Worm (Caenorhabditis elegans) whole organism, L4 larva: ENCODE data around the gene natb-1.

Experiments used
- D1046.2 ChIP-seq: fragments of 200-800 bp; sonication (Bioruptor generic); IDR thresholded peaks from 2 replicates; pipeline ENCODE4 v1.3.6; 2022; ENCODE audit warnings: missing genetic modification characterization, missing compliant biosample characterization
- F10B5.3 ChIP-seq: sonication (generic microtip); optimal IDR thresholded peaks from 2 replicates; lab custom pipeline; 2016; ENCODE audit warnings: mild to moderate bottlenecking, missing genetic modification characterization, missing compliant biosample characterization
- F26F4.8 ChIP-seq: fragments of 200-800 bp; sonication (Bioruptor generic); conservative IDR thresholded peaks from 2 replicates; pipeline ENCODE4 v1.3.6; 2022; ENCODE audit warnings: missing genetic modification characterization, missing compliant biosample characterization
- F44E2.7 ChIP-seq: fragments of 200-800 bp; sonication (Bioruptor generic); IDR thresholded peaks from 2 replicates; pipeline ENCODE4 v2.1.2; 2022; ENCODE audit warnings: missing genetic modification characterization, missing compliant biosample characterization
- T20F7.1 ChIP-seq: fragments of 200-800 bp; sonication (Bioruptor generic); optimal IDR thresholded peaks from 2 replicates; lab custom pipeline; 2018; ENCODE audit warnings: mild to moderate bottlenecking, missing genetic modification characterization, missing compliant biosample characterization
- T26A8.4 ChIP-seq: fragments of 200-800 bp; sonication (Bioruptor generic); IDR thresholded peaks from 2 replicates; pipeline ENCODE4 v1.3.6; 2022; ENCODE audit warnings: missing genetic modification characterization, missing compliant biosample characterization
- Y48G9A.11 ChIP-seq: fragments of 200-800 bp; sonication (Bioruptor generic); IDR thresholded peaks from 2 replicates; pipeline ENCODE4 v1.3.6; 2022; ENCODE audit warnings: missing genetic modification reagents, missing genetic modification characterization, missing compliant biosample characterization
- Y5F2A.4 ChIP-seq: fragments of 200-800 bp; sonication (Bioruptor generic); optimal IDR thresholded peaks from 2 replicates; lab custom pipeline; 2018; ENCODE audit warnings: mild to moderate bottlenecking, missing genetic modification characterization, missing compliant biosample characterization
- Y75B8A.6 ChIP-seq: fragments of 200-800 bp; sonication (Bioruptor generic); IDR thresholded peaks from 2 replicates; pipeline ENCODE4 v1.3.6; 2022; ENCODE audit warnings: missing genetic modification reagents, missing genetic modification characterization, missing compliant biosample characterization
- aha-1 ChIP-seq: fragments of 150-350 bp; peaks from one replicate; lab custom pipeline; 2014; ENCODE audit warnings: missing biosample characterization, missing genetic modification characterization
- aly-2 ChIP-seq: sonication (generic microtip); optimal IDR thresholded peaks from 2 replicates; lab custom pipeline; 2018; ENCODE audit warnings: missing biosample characterization, missing genetic modification characterization
- ama-1 ChIP-seq: fragments of 150-350 bp; optimal IDR thresholded peaks from 2 replicates; lab custom pipeline; 2014; ENCODE audit warnings: inconsistent platforms, mixed read lengths
- ceh-62 ChIP-seq: sonication (generic microtip); optimal IDR thresholded peaks from 2 replicates; lab custom pipeline; 2017; ENCODE audit warnings: missing biosample characterization, missing genetic modification characterization
- cey-2 ChIP-seq: sonication (generic microtip); optimal IDR thresholded peaks from 3 replicates; lab custom pipeline; 2017; ENCODE audit warnings: missing genetic modification characterization, mild to moderate bottlenecking, missing compliant biosample characterization, antibody characterized with exemption, borderline replicate concordance; ENCODE audit not compliant: insufficient read depth
- ctbp-1 ChIP-seq: fragments of 200-800 bp; sonication (Bioruptor generic); IDR thresholded peaks from 2 replicates; pipeline ENCODE4 v1.3.6; 2022; ENCODE audit warnings: missing genetic modification reagents, missing genetic modification characterization, missing compliant biosample characterization
- daf-16 ChIP-seq, 3 experiments: sonication (generic microtip); optimal IDR thresholded peaks; 2 replicates each; lab custom pipeline; 2016 to 2017; ENCODE audit warnings: missing genetic modification characterization in 3 of 3, missing genetic modification reagents in 3 of 3, mild to moderate bottlenecking in 2 of 3, missing compliant biosample characterization in 2 of 3, missing biosample characterization in 1 of 3, moderate library complexity in 1 of 3
- dmd-9 ChIP-seq: fragments of 200-800 bp; sonication (Bioruptor generic); IDR thresholded peaks from 2 replicates; pipeline ENCODE4 v1.3.6; 2022; ENCODE audit warnings: missing genetic modification reagents, missing genetic modification characterization, missing compliant biosample characterization
- egl-43 ChIP-seq: fragments of 200-800 bp; sonication (Bioruptor generic); IDR thresholded peaks from 2 replicates; pipeline ENCODE4 v1.3.6; 2022; ENCODE audit warnings: missing genetic modification reagents, missing genetic modification characterization, missing compliant biosample characterization
- fkh-10 ChIP-seq: fragments of 150-350 bp; optimal IDR thresholded peaks from 2 replicates; lab custom pipeline; 2014; ENCODE audit warnings: missing biosample characterization, missing genetic modification reagents, missing genetic modification characterization
- gei-8 ChIP-seq: fragments of 200-800 bp; sonication (Bioruptor generic); optimal IDR thresholded peaks from 2 replicates; lab custom pipeline; 2018; ENCODE audit warnings: mild to moderate bottlenecking, missing genetic modification characterization, missing compliant biosample characterization
- hif-1 ChIP-seq, 2 experiments: sonication (generic microtip); optimal IDR thresholded peaks; 2 replicates each; lab custom pipeline; 2016 to 2017; ENCODE audit warnings: missing compliant biosample characterization in 2 of 2, missing genetic modification characterization in 2 of 2, missing genetic modification reagents in 2 of 2, missing genotype in 2 of 2, mild to moderate bottlenecking in 1 of 2
- hmg-1.1 ChIP-seq: fragments of 200-800 bp; sonication (Bioruptor generic); IDR thresholded peaks from 2 replicates; pipeline ENCODE4 v1.3.6; 2022; ENCODE audit warnings: missing genetic modification reagents, missing genetic modification characterization, missing compliant biosample characterization
- jun-1 ChIP-seq: fragments of 150-350 bp; optimal IDR thresholded peaks from 2 replicates; lab custom pipeline; 2014; ENCODE audit warnings: missing biosample characterization, missing genetic modification reagents, missing genetic modification characterization
- lin-15B ChIP-seq: fragments of 150-350 bp; sonication (generic microtip); optimal IDR thresholded peaks from 3 replicates; lab custom pipeline; 2014; ENCODE audit warnings: missing biosample characterization, missing genetic modification characterization
- lin-29 ChIP-seq: fragments of 200-800 bp; sonication (Bioruptor generic); IDR thresholded peaks from 2 replicates; pipeline ENCODE4 v1.3.6; 2022; ENCODE audit warnings: missing genetic modification reagents, missing genetic modification characterization, missing compliant biosample characterization
- lin-38 ChIP-seq: fragments of 200-800 bp; sonication (Bioruptor generic); IDR thresholded peaks from 2 replicates; pipeline ENCODE4 v1.3.6; 2022; ENCODE audit warnings: missing genetic modification reagents, missing genetic modification characterization, missing compliant biosample characterization
- lir-3 ChIP-seq: sonication (generic microtip); optimal IDR thresholded peaks from 2 replicates; lab custom pipeline; 2016; ENCODE audit warnings: mild to moderate bottlenecking, missing genetic modification characterization, missing compliant biosample characterization
- mdl-1 ChIP-seq, 2 experiments: fragments of 150-350 bp in 1 of 2; sonication (generic microtip) in 1 of 2; optimal IDR thresholded peaks; 2 replicates each; lab custom pipeline; 2014 to 2017; ENCODE audit warnings: missing biosample characterization in 2 of 2, missing genetic modification characterization in 2 of 2
- mep-1 ChIP-seq: fragments of 150-350 bp; sonication (generic microtip); optimal IDR thresholded peaks from 3 replicates; lab custom pipeline; 2014; ENCODE audit warnings: missing biosample characterization, missing genetic modification characterization
- mes-2 ChIP-seq: sonication (generic microtip); optimal IDR thresholded peaks from 2 replicates; lab custom pipeline; 2016; ENCODE audit warnings: missing genotype, mild to moderate bottlenecking, missing genetic modification characterization, missing compliant biosample characterization; ENCODE audit not compliant: poor library complexity, severe bottlenecking
- mxl-3 ChIP-seq: fragments of 200-800 bp; sonication (Bioruptor generic); optimal IDR thresholded peaks from 2 replicates; lab custom pipeline; 2018; ENCODE audit warnings: mild to moderate bottlenecking, missing genetic modification characterization, missing compliant biosample characterization
- nhr-10 ChIP-seq: fragments of 150-350 bp; optimal IDR thresholded peaks from 2 replicates; lab custom pipeline; 2014; ENCODE audit warnings: missing biosample characterization, missing genetic modification characterization
- nhr-28 ChIP-seq: fragments of 150-350 bp; optimal IDR thresholded peaks from 2 replicates; lab custom pipeline; 2014; ENCODE audit warnings: missing biosample characterization, missing genetic modification characterization
- nhr-41 ChIP-seq: fragments of 200-800 bp; sonication (Bioruptor generic); IDR thresholded peaks from 2 replicates; pipeline ENCODE4 v1.3.6; 2022; ENCODE audit warnings: missing genetic modification reagents, missing genetic modification characterization, missing compliant biosample characterization
- nhr-42 ChIP-seq: fragments of 200-800 bp; sonication (Bioruptor generic); IDR thresholded peaks from 2 replicates; pipeline ENCODE4 v1.3.6; 2022; ENCODE audit warnings: missing genetic modification characterization, missing compliant biosample characterization
- nhr-76 ChIP-seq: fragments of 150-350 bp; optimal IDR thresholded peaks from 2 replicates; lab custom pipeline; 2014; ENCODE audit warnings: missing biosample characterization, missing genetic modification characterization
- pha-4 ChIP-seq, 2 experiments: fragments of 150-350 bp in 1 of 2; fragments of 200-800 bp in 1 of 2; sonication (Bioruptor generic) in 1 of 2; IDR thresholded peaks in 1 of 2; optimal IDR thresholded peaks in 1 of 2; 2 replicates each; pipeline versions ENCODE4 v1.3.6 to Lab custom; 2014 to 2022; ENCODE audit warnings: missing genetic modification characterization in 2 of 2, missing genetic modification reagents in 2 of 2, missing biosample characterization in 1 of 2, missing compliant biosample characterization in 1 of 2
- pqm-1 ChIP-seq: sonication (generic microtip); optimal IDR thresholded peaks from 2 replicates; lab custom pipeline; 2017; ENCODE audit warnings: missing biosample characterization, missing genetic modification characterization
- saeg-2 ChIP-seq: fragments of 200-800 bp; sonication (Bioruptor generic); IDR thresholded peaks from 2 replicates; pipeline ENCODE4 v1.3.6; 2022; ENCODE audit warnings: missing genetic modification reagents, missing genetic modification characterization, missing compliant biosample characterization
- set-16 ChIP-seq: fragments of 200-800 bp; sonication (Bioruptor generic); IDR thresholded peaks from 2 replicates; pipeline ENCODE4 v1.3.6; 2022; ENCODE audit warnings: missing genetic modification reagents, missing genetic modification characterization, missing compliant biosample characterization
- skn-1 ChIP-seq: fragments of 150-350 bp; optimal IDR thresholded peaks from 2 replicates; lab custom pipeline; 2014; ENCODE audit warnings: missing biosample characterization, missing genetic modification characterization
- snpc-1.2 ChIP-seq: fragments of 200-800 bp; sonication (Bioruptor generic); IDR thresholded peaks from 2 replicates; pipeline ENCODE4 v1.3.6; 2022; ENCODE audit warnings: missing genetic modification reagents, missing genetic modification characterization, missing compliant biosample characterization
- tra-1 ChIP-seq: fragments of 200-800 bp; sonication (Bioruptor generic); IDR thresholded peaks from 2 replicates; pipeline ENCODE4 v1.3.6; 2022; ENCODE audit warnings: missing genetic modification reagents, missing genetic modification characterization, missing compliant biosample characterization
- unc-39 ChIP-seq: sonication (generic microtip); optimal IDR thresholded peaks from 2 replicates; lab custom pipeline; 2017; ENCODE audit warnings: missing biosample characterization, missing genetic modification characterization
- vab-7 ChIP-seq: fragments of 200-800 bp; sonication (Bioruptor generic); IDR thresholded peaks from 2 replicates; pipeline ENCODE4 v1.3.6; 2022; ENCODE audit warnings: missing genetic modification reagents, missing genetic modification characterization, missing compliant biosample characterization
- zag-1 ChIP-seq: fragments of 150-350 bp; optimal IDR thresholded peaks from 2 replicates; lab custom pipeline; 2014; ENCODE audit warnings: missing biosample characterization, missing genetic modification characterization
- zfp-2 ChIP-seq: sonication (generic microtip); optimal IDR thresholded peaks from 2 replicates; lab custom pipeline; 2016; ENCODE audit warnings: mild to moderate bottlenecking, missing genetic modification characterization, missing compliant biosample characterization
- zfp-3 ChIP-seq: fragments of 200-800 bp; sonication (Bioruptor generic); conservative IDR thresholded peaks from 2 replicates; pipeline ENCODE4 v1.3.6; 2022; ENCODE audit warnings: missing genetic modification reagents, missing genetic modification characterization, missing compliant biosample characterization
- zip-2 ChIP-seq: fragments of 150-350 bp; optimal IDR thresholded peaks from 2 replicates; lab custom pipeline; 2014; ENCODE audit warnings: missing biosample characterization, missing genetic modification characterization
- ztf-7 ChIP-seq: fragments of 150-350 bp; optimal IDR thresholded peaks from 2 replicates; lab custom pipeline; 2014; ENCODE audit warnings: missing biosample characterization, missing genetic modification characterization

Gene natb-1

ce11 chrV:8000929-8001513 is 17.8 kb upstream of the natb-1 start, which contains the start of gene Y97E10AR.1 (continued):
- TF ChIP-seq F26F4.8 (GFP tag; lab: Robert Waterston, UW) (no peak), saeg-2 (GFP tag; lab: Robert Waterston, UW) (0 out of 2 replicates have a peak, but pooled peaks have one; percentile 15), fkh-10 (GFP tag; lab: Kevin White, UChicago) (peak; percentile 39), lin-15B (no peak), aha-1 (peak; percentile 99), mxl-3 (peak; percentile 75), hmg-1.1 (GFP tag; lab: Robert Waterston, UW) (peak; percentile 85), jun-1 (tag; lab: Kevin White, UChicago) (peak; percentile 46), zag-1 (tag; lab: Kevin White, UChicago) (no peak), T20F7.1 (GFP tag; lab: Kevin White, UChicago) (peak; percentile 74), zfp-3 (GFP tag; lab: Robert Waterston, UW) (no peak), nhr-41 (GFP tag; lab: Robert Waterston, UW) (peak; percentile 9; the same call in 1 of the 2 replicates), nhr-10 (tag; lab: Kevin White, UChicago) (no peak), pha-4 (GFP tag; IDR thresholded peaks at IDR 0.05; lab: Robert Waterston, UW) (peak; percentile 56; the same call in 1 of the 2 replicates), pha-4 (tag; optimal IDR thresholded peaks at IDR 0.05; lab: Kevin White, UChicago) (peak; percentile 39), unc-39 (no peak), Y75B8A.6 (GFP tag; lab: Robert Waterston, UW) (no peak), egl-43 (GFP tag; lab: Robert Waterston, UW) (no peak), hif-1 (tag; optimal IDR thresholded peaks at IDR 0.05; lab: Kevin White, UChicago) (peak in 1 of 2 experiments; percentile 78), mes-2 (tag; lab: Kevin White, UChicago) (peak; percentile 42), cey-2 (no peak), F44E2.7 (no peak), pqm-1 (tag; lab: Kevin White, UChicago) (peak; percentile 63), ama-1 (lab: Kevin White, UChicago) (no peak), vab-7 (no peak), lin-38 (no peak), ztf-7 (tag; lab: Kevin White, UChicago) (no peak), nhr-42 (GFP tag; lab: Robert Waterston, UW) (no peak), ceh-62 (no peak), T26A8.4 (0 out of 2 replicates have a peak, but pooled peaks have one; percentile 39), nhr-76 (tag; lab: Kevin White, UChicago) (no peak), F10B5.3 (tag; lab: Kevin White, UChicago) (no peak), Y5F2A.4 (GFP tag; lab: Kevin White, UChicago) (no peak), set-16 (no peak), dmd-9 (no peak), lin-29 (GFP tag; lab: Robert Waterston, UW) (no peak), ctbp-1 (peak; percentile 83), Y48G9A.11 (GFP tag; lab: Robert Waterston, UW) (no peak), zip-2 (tag; lab: Kevin White, UChicago) (no peak), mdl-1 (tag; optimal IDR thresholded peaks at IDR 0.05; lab: Kevin White, UChicago) (peak in 1 of 2 experiments; percentile 86), gei-8 (GFP tag; lab: Kevin White, UChicago) (peak; percentile 86), zfp-2 (no peak), lir-3 (tag; lab: Kevin White, UChicago) (no peak), aly-2 (tag; lab: Kevin White, UChicago) (no peak), daf-16 (GFP tag; optimal IDR thresholded peaks at IDR 0.05; lab: Kevin White, UChicago) (peak in 1 of 2 experiments; percentile 75), daf-16 (tag; optimal IDR thresholded peaks at IDR 0.05; lab: Kevin White, UChicago) (peak; percentile 87), tra-1 (0 out of 2 replicates have a peak, but pooled peaks have one; percentile 28), mep-1 (tag; lab: Kevin White, UChicago) (peak; percentile 84), D1046.2 (no peak), snpc-1.2 (GFP tag; lab: Robert Waterston, UW) (no peak), skn-1 (no peak), nhr-28 (tag; lab: Kevin White, UChicago) (peak; percentile 85)
